Worm (Caenorhabditis elegans) whole organism, L2 larva: ENCODE results near the gene K09B3.1.

Experiments used
- C34F6.9 ChIP-seq: fragments of 150-350 bp; optimal IDR thresholded peaks from 2 replicates; lab custom pipeline; 2014; ENCODE audit warnings: missing biosample characterization, missing genetic modification characterization
- R02D3.7 ChIP-seq: fragments of 150-350 bp; optimal IDR thresholded peaks from 2 replicates; lab custom pipeline; 2014; ENCODE audit warnings: missing biosample characterization, missing genetic modification characterization
- Y55F3AM.14 ChIP-seq: fragments of 200-800 bp; sonication (Bioruptor generic); optimal IDR thresholded peaks from 2 replicates; lab custom pipeline; 2018; ENCODE audit warnings: mild to moderate bottlenecking, missing genetic modification characterization, missing compliant biosample characterization
- alr-1 ChIP-seq: fragments of 150-350 bp; optimal IDR thresholded peaks from 2 replicates; lab custom pipeline; 2014; ENCODE audit warnings: missing biosample characterization, missing genetic modification characterization
- ama-1 ChIP-seq: fragments of 150-350 bp; optimal IDR thresholded peaks from 2 replicates; lab custom pipeline; 2018; ENCODE audit warnings: inconsistent platforms
- blmp-1 ChIP-seq: sonication (generic microtip); optimal IDR thresholded peaks from 2 replicates; lab custom pipeline; 2017; ENCODE audit warnings: missing genetic modification characterization, mild to moderate bottlenecking, missing compliant biosample characterization, antibody characterized with exemption, moderate library complexity; ENCODE audit not compliant: insufficient read depth
- ceh-16 ChIP-seq: fragments of 150-350 bp; optimal IDR thresholded peaks from 2 replicates; lab custom pipeline; 2014; ENCODE audit warnings: missing biosample characterization, missing genetic modification characterization
- dmd-4 ChIP-seq: sonication (generic microtip); optimal IDR thresholded peaks from 2 replicates; lab custom pipeline; 2017; ENCODE audit warnings: missing biosample characterization, missing genetic modification characterization
- elt-1 ChIP-seq: fragments of 150-350 bp; optimal IDR thresholded peaks from 2 replicates; lab custom pipeline; 2014; ENCODE audit warnings: missing biosample characterization, missing genetic modification characterization
- fos-1 ChIP-seq: fragments of 150-350 bp; optimal IDR thresholded peaks from 2 replicates; lab custom pipeline; 2014; ENCODE audit warnings: missing biosample characterization, missing genetic modification characterization
- gmeb-1 ChIP-seq: fragments of 150-350 bp; optimal IDR thresholded peaks from 2 replicates; lab custom pipeline; 2014; ENCODE audit warnings: missing biosample characterization, missing genetic modification characterization
- lin-11 ChIP-seq: fragments of 150-350 bp; sonication (generic microtip); optimal IDR thresholded peaks from 2 replicates; lab custom pipeline; 2014; ENCODE audit warnings: missing biosample characterization, missing genetic modification characterization, inconsistent platforms, mixed read lengths
- lin-13 ChIP-seq: fragments of 150-350 bp; optimal IDR thresholded peaks from 2 replicates; lab custom pipeline; 2014; ENCODE audit warnings: missing biosample characterization, missing genetic modification reagents, missing genetic modification characterization
- lin-39 ChIP-seq: fragments of 150-350 bp; optimal IDR thresholded peaks from 2 replicates; lab custom pipeline; 2014; ENCODE audit warnings: missing biosample characterization, missing genetic modification reagents, missing genetic modification characterization
- lsy-2 ChIP-seq, 2 experiments: fragments of 150-350 bp in 1 of 2; sonication (generic microtip) in 1 of 2; optimal IDR thresholded peaks; 2 replicates each; lab custom pipeline; 2014 to 2017; ENCODE audit warnings: missing biosample characterization in 2 of 2, missing genetic modification characterization in 2 of 2
- mbf-1 ChIP-seq: sonication (generic microtip); optimal IDR thresholded peaks from 2 replicates; lab custom pipeline; 2017; ENCODE audit warnings: missing biosample characterization, missing genetic modification characterization
- nhr-10 ChIP-seq: sonication (generic microtip); optimal IDR thresholded peaks from 2 replicates; lab custom pipeline; 2017; ENCODE audit warnings: missing biosample characterization, missing genetic modification characterization
- nhr-11 ChIP-seq: fragments of 150-350 bp; optimal IDR thresholded peaks from 2 replicates; lab custom pipeline; 2014; ENCODE audit warnings: missing biosample characterization, missing genetic modification characterization
- nhr-237 ChIP-seq: fragments of 150-350 bp; optimal IDR thresholded peaks from 2 replicates; lab custom pipeline; 2014; ENCODE audit warnings: missing biosample characterization, missing genetic modification characterization
- nhr-25 ChIP-seq: fragments of 150-350 bp; sonication (generic microtip); optimal IDR thresholded peaks from 3 replicates; lab custom pipeline; 2014; ENCODE audit warnings: missing biosample characterization, missing genetic modification characterization
- nhr-77 ChIP-seq: fragments of 150-350 bp; optimal IDR thresholded peaks from 2 replicates; lab custom pipeline; 2014; ENCODE audit warnings: missing biosample characterization, missing genetic modification characterization
- peb-1 ChIP-seq: fragments of 150-350 bp; optimal IDR thresholded peaks from 2 replicates; lab custom pipeline; 2014; ENCODE audit warnings: missing biosample characterization, missing genetic modification characterization
- sem-4 ChIP-seq: fragments of 150-350 bp; optimal IDR thresholded peaks from 2 replicates; lab custom pipeline; 2014; ENCODE audit warnings: missing biosample characterization, missing genetic modification reagents, missing genetic modification characterization
- skn-1 ChIP-seq: sonication (generic microtip); optimal IDR thresholded peaks from 2 replicates; lab custom pipeline; 2017; ENCODE audit warnings: missing biosample characterization, missing genetic modification characterization
- sma-3 ChIP-seq: sonication (generic microtip); optimal IDR thresholded peaks from 2 replicates; lab custom pipeline; 2016; ENCODE audit warnings: missing genetic modification reagents, missing genetic modification characterization, missing compliant biosample characterization
- sma-9 ChIP-seq, 2 experiments: fragments of 150-350 bp in 1 of 2; sonication (generic microtip) in 1 of 2; optimal IDR thresholded peaks; 2 replicates each; lab custom pipeline; 2014 to 2016; ENCODE audit warnings: missing genetic modification characterization in 2 of 2, mild to moderate bottlenecking in 1 of 2, missing biosample characterization in 1 of 2, missing compliant biosample characterization in 1 of 2, missing genetic modification reagents in 1 of 2, moderate library complexity in 1 of 2
- unc-39 ChIP-seq: fragments of 150-350 bp; optimal IDR thresholded peaks from 2 replicates; lab custom pipeline; 2014; ENCODE audit warnings: missing biosample characterization, missing genetic modification characterization
- zag-1 ChIP-seq: fragments of 150-350 bp; optimal IDR thresholded peaks from 2 replicates; lab custom pipeline; 2014; ENCODE audit warnings: missing biosample characterization, missing genetic modification characterization
- ztf-1 ChIP-seq: fragments of 200-800 bp; sonication (Bioruptor generic); conservative IDR thresholded peaks from 2 replicates; pipeline ENCODE4 v1.3.6; 2022; ENCODE audit warnings: missing genetic modification characterization, missing compliant biosample characterization
- ztf-11 ChIP-seq: sonication (generic microtip); optimal IDR thresholded peaks from 2 replicates; lab custom pipeline; 2017; ENCODE audit warnings: missing biosample characterization, missing genetic modification characterization

The K09B3.1 gene

DNA sequence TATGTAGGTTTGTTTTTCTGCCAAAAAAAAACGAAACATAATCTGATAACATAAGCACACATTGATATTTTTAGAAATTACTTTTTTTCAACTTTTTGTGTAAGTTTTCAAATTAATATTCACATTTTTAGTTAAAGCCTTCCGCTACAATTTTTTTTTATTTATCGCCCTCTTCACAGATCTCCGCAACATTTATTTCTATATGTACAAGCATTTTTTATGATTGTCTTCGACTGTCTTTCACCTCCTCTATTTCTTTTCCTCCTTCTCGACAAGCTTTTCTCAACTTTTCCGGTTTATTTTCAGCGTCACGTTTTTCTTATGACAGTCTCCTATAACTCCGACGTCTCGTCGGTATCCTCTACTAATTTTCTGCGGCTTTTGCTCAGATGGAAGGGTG is 38.6 kb upstream of the K09B3.1 start, which contains the start of gene best-20:
TSS of gene best-20 (plus strand) at position 301 of the 400 bp plus-strand sequence.
- no peak for TF ChIP-seq nhr-10
- TF ChIP-seq ama-1 (lab: Kevin White, UChicago) = no peak
- TF ChIP-seq nhr-25 = no peak
- TF ChIP-seq zag-1 (tag; lab: Kevin White, UChicago) = no peak
- TF ChIP-seq C34F6.9 (tag; lab: Kevin White, UChicago) = no peak
- TF ChIP-seq R02D3.7 (tag; lab: Kevin White, UChicago) = no peak
- no peak for TF ChIP-seq sma-3 (GFP tag; lab: Kevin White, UChicago)
- no peak for TF ChIP-seq ztf-1 (GFP tag; lab: Robert Waterston, UW)
- no peak for TF ChIP-seq skn-1 (tag; lab: Kevin White, UChicago)

DNA sequence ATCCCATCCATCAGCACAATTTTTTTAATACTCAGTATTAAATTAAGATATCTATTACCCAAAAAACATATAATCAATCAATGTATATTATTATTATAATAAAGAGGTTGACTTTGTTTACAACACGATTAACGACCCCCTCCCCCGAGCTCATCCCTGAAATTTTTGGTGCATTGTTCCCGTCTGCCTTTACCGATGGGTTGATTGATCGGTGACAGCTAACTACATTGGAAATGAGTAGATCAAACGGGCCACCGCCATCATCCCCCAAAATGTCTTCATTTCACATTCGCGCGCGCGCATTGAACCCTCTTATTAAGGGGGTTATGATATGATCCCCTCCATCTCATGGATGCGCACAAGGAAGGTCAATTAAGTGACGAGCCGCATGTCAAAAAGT is 34.7 kb upstream of the K09B3.1 start:
- TF ChIP-seq C34F6.9 (tag; lab: Kevin White, UChicago) (no peak), ztf-1 (GFP tag; lab: Robert Waterston, UW) (no peak), lin-11 (tag; lab: Kevin White, UChicago) (no peak), nhr-237 (no peak), fos-1 (tag; lab: Kevin White, UChicago) (no peak)
- TF ChIP-seq, all 48 proteins: peak for 0

DNA sequence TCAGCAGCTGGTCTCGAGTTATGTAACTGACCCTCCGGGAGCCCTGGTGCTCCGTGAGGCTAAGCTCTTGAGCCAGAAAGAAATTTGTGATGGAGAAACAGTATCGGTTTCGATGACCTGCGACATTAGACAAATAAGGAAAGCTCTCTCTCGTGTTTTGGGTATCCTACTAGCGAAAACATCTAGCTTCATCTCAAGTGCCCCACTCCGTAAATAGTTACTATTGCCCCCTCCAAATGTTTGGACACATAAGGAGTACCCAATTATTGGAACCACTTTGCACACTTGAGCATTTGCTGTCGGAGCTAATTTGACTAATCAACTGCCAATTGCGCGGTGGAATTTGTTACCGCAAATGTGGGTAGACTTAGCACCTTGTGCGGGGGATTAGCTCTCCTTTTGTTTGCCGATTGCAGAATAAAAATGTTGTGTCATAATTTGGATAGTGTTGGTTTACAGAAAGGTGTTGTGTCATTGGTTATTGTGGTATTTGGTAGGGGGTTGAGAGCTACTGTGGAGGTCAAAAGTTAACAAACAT is 30.5 kb upstream of the K09B3.1 start:
- no peak for TF ChIP-seq C34F6.9 (tag; lab: Kevin White, UChicago)
- no peak for TF ChIP-seq Y55F3AM.14

DNA sequence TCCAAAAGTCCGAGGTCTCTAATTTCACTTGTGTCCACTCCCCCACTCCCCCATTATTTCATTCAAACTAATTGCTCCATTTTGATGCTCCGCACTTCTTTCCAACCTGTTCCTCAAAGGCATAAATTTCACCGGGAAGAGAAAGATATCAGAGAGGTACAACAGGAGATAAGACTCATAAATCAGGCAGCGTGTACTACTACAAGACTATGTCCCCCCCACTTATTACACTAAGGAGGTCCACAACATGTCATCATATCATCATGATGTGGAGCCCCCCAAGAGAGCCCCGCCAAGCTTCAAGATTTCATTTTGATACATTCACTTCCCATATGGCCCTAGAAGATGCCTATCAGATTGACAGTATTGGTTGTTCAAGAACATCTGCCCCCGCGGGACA is 29.1 kb upstream of the K09B3.1 start:
- TF ChIP-seq peb-1 (tag; lab: Kevin White, UChicago) = no peak
- no peak for TF ChIP-seq gmeb-1
- TF ChIP-seq elt-1 (tag; lab: Kevin White, UChicago) = no peak
- no peak for TF ChIP-seq lin-11 (tag; lab: Kevin White, UChicago)
- TF ChIP-seq skn-1 (tag; lab: Kevin White, UChicago) = no peak
- no peak for TF ChIP-seq nhr-25
- no peak for TF ChIP-seq nhr-11 (tag; lab: Kevin White, UChicago)
- no peak for TF ChIP-seq dmd-4 (tag; lab: Kevin White, UChicago)
- no peak for TF ChIP-seq ztf-11 (tag; lab: Kevin White, UChicago)
- no peak for TF ChIP-seq alr-1 (tag; lab: Kevin White, UChicago)
- TF ChIP-seq lin-13 = no peak
- TF ChIP-seq sem-4 (tag; lab: Kevin White, UChicago) = no peak
- TF ChIP-seq sma-9 (GFP tag; optimal IDR thresholded peaks at IDR 0.05; lab: Kevin White, UChicago) = no peak
- no peak for TF ChIP-seq sma-9 (tag; optimal IDR thresholded peaks at IDR 0.05; lab: Kevin White, UChicago)
- no peak for TF ChIP-seq ama-1 (lab: Kevin White, UChicago)
- TF ChIP-seq ceh-16 (tag; lab: Kevin White, UChicago) = no peak
- no peak for TF ChIP-seq unc-39 (tag; lab: Kevin White, UChicago)

DNA sequence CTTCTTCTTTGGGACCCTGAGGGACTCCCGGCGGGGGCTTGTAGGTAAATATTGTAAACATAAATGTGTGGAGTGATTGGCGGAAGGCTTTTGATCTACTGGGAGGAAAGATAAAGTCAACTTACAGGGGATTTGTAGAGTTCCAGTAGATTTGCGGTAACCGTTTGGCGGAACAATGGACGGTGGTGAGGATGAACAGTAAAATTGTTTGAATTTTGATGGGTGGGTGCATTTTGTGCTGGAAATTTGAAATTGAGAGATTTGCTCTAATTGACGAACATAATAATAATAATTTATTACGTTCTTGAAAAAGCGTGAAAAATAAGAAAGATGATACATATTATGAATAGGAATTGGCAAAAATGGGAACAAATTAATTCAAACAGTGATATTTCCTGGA is 27.9 kb upstream of the K09B3.1 start, which contains the start of gene vab-2:
TSS of gene vab-2 (minus strand) at position 238 of the 400 bp plus-strand sequence.
- TF ChIP-seq lin-13 = no peak
- no peak for TF ChIP-seq sma-9 (GFP tag; optimal IDR thresholded peaks at IDR 0.05; lab: Kevin White, UChicago)
- TF ChIP-seq sma-9 (tag; optimal IDR thresholded peaks at IDR 0.05; lab: Kevin White, UChicago) = no peak
- TF ChIP-seq fos-1 (tag; lab: Kevin White, UChicago) = no peak
- no peak for TF ChIP-seq nhr-11 (tag; lab: Kevin White, UChicago)
- no peak for TF ChIP-seq Y55F3AM.14
- TF ChIP-seq blmp-1 = no peak
- no peak for TF ChIP-seq ztf-11 (tag; lab: Kevin White, UChicago)
- TF ChIP-seq nhr-77 (tag; lab: Kevin White, UChicago) = no peak
- TF ChIP-seq C34F6.9 (tag; lab: Kevin White, UChicago) = no peak
- no peak for TF ChIP-seq lin-39 (tag; lab: Kevin White, UChicago)
- no peak for TF ChIP-seq alr-1 (tag; lab: Kevin White, UChicago)
- TF ChIP-seq mbf-1 (tag; lab: Kevin White, UChicago) = no peak
- no peak for TF ChIP-seq nhr-10
- TF ChIP-seq, all 48 proteins: peak for 0

DNA sequence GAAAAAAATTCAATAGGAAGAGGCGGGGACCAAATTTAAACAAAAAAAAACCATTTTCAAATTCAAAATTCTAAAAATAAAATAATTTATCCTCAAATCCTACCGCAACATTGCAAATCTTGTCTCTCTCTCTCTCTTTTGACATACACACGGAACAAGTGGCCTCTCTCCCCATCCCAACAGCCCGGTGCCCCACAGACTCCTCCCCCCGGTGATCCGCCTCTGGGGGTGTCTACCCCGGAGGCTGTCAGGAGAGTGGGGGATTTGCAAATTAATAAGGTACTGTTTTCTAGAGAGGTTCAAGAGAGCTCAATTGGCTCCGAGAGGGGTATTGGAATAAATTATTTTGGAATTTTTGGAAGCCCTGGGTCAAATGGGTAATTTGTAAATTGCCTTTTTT is 26.8 kb upstream of the K09B3.1 start:
- TF ChIP-seq lsy-2 (tag; optimal IDR thresholded peaks at IDR 0.05; lab: Kevin White, UChicago) (no peak), lin-13 (no peak), sem-4 (tag; lab: Kevin White, UChicago) (no peak)
